Fruit fly (Drosophila melanogaster) whole organism, embryonic: ENCODE data around the gene Grip91.

Source experiments
- Adf1 ChIP-seq: fragments of 200-800 bp; sonication (Bioruptor generic); IDR thresholded peaks from 2 replicates; pipeline ENCODE4 v1.3.6; 2022; ENCODE audit warnings: missing biosample characterization, missing genetic modification characterization
- Antp ChIP-seq: fragments of 200-800 bp; sonication (Bioruptor generic); optimal IDR thresholded peaks from 3 replicates; lab custom pipeline; 2016; ENCODE audit warnings: missing biosample characterization, missing genetic modification characterization
- CG10209 ChIP-seq: fragments of 200-800 bp; sonication (Bioruptor generic); optimal IDR thresholded peaks from 3 replicates; lab custom pipeline; 2017; ENCODE audit warnings: missing biosample characterization, mild to moderate bottlenecking, missing genetic modification characterization, missing genetic modification reagents
- CG10267 ChIP-seq: fragments of 200-800 bp; sonication (Bioruptor generic); optimal IDR thresholded peaks from 2 replicates; lab custom pipeline; 2018; ENCODE audit warnings: missing biosample characterization, mild to moderate bottlenecking, missing genetic modification characterization, moderate library complexity
- CG10274 ChIP-seq: fragments of 200-800 bp; sonication (Bioruptor generic); optimal IDR thresholded peaks from 3 replicates; lab custom pipeline; 2017; ENCODE audit warnings: missing biosample characterization, mild to moderate bottlenecking, missing genetic modification characterization
- CG10543 ChIP-seq: fragments of 200-800 bp; sonication (Bioruptor generic); optimal IDR thresholded peaks from 3 replicates; lab custom pipeline; 2017; ENCODE audit warnings: missing biosample characterization, mild to moderate bottlenecking, missing genetic modification characterization, moderate library complexity
- CG10959 ChIP-seq: fragments of 200-800 bp; sonication (Bioruptor generic); IDR thresholded peaks from 2 replicates; pipeline ENCODE4 v1.3.6; 2022; ENCODE audit warnings: missing biosample characterization, missing genetic modification characterization
- CG11723 ChIP-seq: fragments of 200-800 bp; sonication (Bioruptor generic); optimal IDR thresholded peaks from 2 replicates; lab custom pipeline; 2017; ENCODE audit warnings: missing biosample characterization, mild to moderate bottlenecking, missing genetic modification characterization
- CG12219 ChIP-seq: fragments of 200-800 bp; sonication (Bioruptor generic); optimal IDR thresholded peaks from 3 replicates; lab custom pipeline; 2018; ENCODE audit warnings: missing biosample characterization, mild to moderate bottlenecking, missing genetic modification characterization
- CG13287 ChIP-seq: fragments of 200-800 bp; sonication (Bioruptor generic); IDR thresholded peaks from 2 replicates; pipeline ENCODE4 v1.3.6; 2022; ENCODE audit warnings: missing biosample characterization, missing genetic modification characterization; ENCODE audit not compliant: partially characterized antibody
- CG15269 ChIP-seq: fragments of 200-800 bp; sonication (Bioruptor generic); optimal IDR thresholded peaks from 2 replicates; lab custom pipeline; 2018; ENCODE audit warnings: missing biosample characterization, mild to moderate bottlenecking, missing genetic modification characterization, moderate library complexity
- CG16863 ChIP-seq: fragments of 200-800 bp; sonication (Bioruptor generic); optimal IDR thresholded peaks from 3 replicates; lab custom pipeline; 2016; ENCODE audit warnings: missing biosample characterization, missing genetic modification characterization
- CG17385 ChIP-seq: fragments of 200-800 bp; sonication (Bioruptor generic); optimal IDR thresholded peaks from 3 replicates; lab custom pipeline; 2018; ENCODE audit warnings: missing biosample characterization, mild to moderate bottlenecking, missing genetic modification characterization
- CG18619 ChIP-seq: fragments of 200-800 bp; sonication (Bioruptor generic); optimal IDR thresholded peaks from 3 replicates; lab custom pipeline; 2017; ENCODE audit warnings: missing biosample characterization, mild to moderate bottlenecking, missing genetic modification characterization
- CG2116 ChIP-seq: fragments of 200-800 bp; sonication (Bioruptor generic); optimal IDR thresholded peaks from 3 replicates; lab custom pipeline; 2018; ENCODE audit warnings: missing biosample characterization, mild to moderate bottlenecking, missing genetic modification characterization
- CG30020 ChIP-seq: fragments of 200-800 bp; optimal IDR thresholded peaks from 2 replicates; lab custom pipeline; 2019; ENCODE audit warnings: missing biosample characterization, mild to moderate bottlenecking, missing genetic modification characterization, moderate library complexity
- CG3838 ChIP-seq: fragments of 200-800 bp; sonication (Bioruptor generic); optimal IDR thresholded peaks from 3 replicates; lab custom pipeline; 2016; ENCODE audit warnings: missing biosample characterization, missing genetic modification characterization
- CG43689 ChIP-seq: fragments of 200-800 bp; sonication (Bioruptor generic); IDR thresholded peaks from 2 replicates; pipeline ENCODE4 v1.3.6; 2022; ENCODE audit warnings: missing biosample characterization, missing genetic modification characterization
- CG6791 ChIP-seq: fragments of 200-800 bp; sonication (Bioruptor generic); IDR thresholded peaks from 3 replicates; pipeline ENCODE4 v1.3.6; 2022; ENCODE audit warnings: missing biosample characterization, missing genetic modification characterization; ENCODE audit not compliant: partially characterized antibody
- CG8765 ChIP-seq: fragments of 200-800 bp; sonication (Bioruptor generic); IDR thresholded peaks from 2 replicates; pipeline ENCODE4 v1.3.6; 2022; ENCODE audit warnings: missing biosample characterization, missing genetic modification characterization
- D19A ChIP-seq: fragments of 200-800 bp; optimal IDR thresholded peaks from 3 replicates; lab custom pipeline; 2019; ENCODE audit warnings: missing biosample characterization, mild to moderate bottlenecking, missing genetic modification characterization, moderate library complexity
- Dad ChIP-seq: fragments of 200-800 bp; sonication (Bioruptor generic); optimal IDR thresholded peaks from 3 replicates; lab custom pipeline; 2016; ENCODE audit warnings: missing biosample characterization, missing genetic modification characterization
- Deaf1 ChIP-seq: fragments of 200-800 bp; optimal IDR thresholded peaks from 3 replicates; lab custom pipeline; 2019; ENCODE audit warnings: missing biosample characterization, mild to moderate bottlenecking, missing genetic modification characterization, moderate library complexity
- MBD-R2 ChIP-seq: fragments of 200-800 bp; sonication (Bioruptor generic); IDR thresholded peaks from 2 replicates; pipeline ENCODE4 v1.3.6; 2022; ENCODE audit warnings: missing biosample characterization, missing genetic modification characterization
- Sox102F ChIP-seq: fragments of 200-800 bp; sonication (Bioruptor generic); optimal IDR thresholded peaks from 2 replicates; lab custom pipeline; 2018; ENCODE audit warnings: missing biosample characterization, mild to moderate bottlenecking, missing genetic modification characterization, moderate library complexity
- abd-A ChIP-seq: fragments of 200-800 bp; sonication (Bioruptor generic); optimal IDR thresholded peaks from 3 replicates; lab custom pipeline; 2019; ENCODE audit warnings: missing biosample characterization, mild to moderate bottlenecking, missing genetic modification characterization, moderate library complexity
- bbx ChIP-seq: fragments of 200-800 bp; sonication (Bioruptor generic); IDR thresholded peaks from 2 replicates; pipeline ENCODE4 v1.3.6; 2022; ENCODE audit warnings: missing biosample characterization, missing genetic modification characterization; ENCODE audit not compliant: partially characterized antibody
- bcd ChIP-seq: fragments of 200-800 bp; sonication (Bioruptor generic); optimal IDR thresholded peaks from 2 replicates; lab custom pipeline; 2017; ENCODE audit warnings: missing biosample characterization, mild to moderate bottlenecking, missing genetic modification characterization
- cg ChIP-seq: fragments of 200-800 bp; sonication (Bioruptor generic); optimal IDR thresholded peaks from 3 replicates; lab custom pipeline; 2019; ENCODE audit warnings: missing biosample characterization, mild to moderate bottlenecking, missing genetic modification characterization, moderate library complexity
- danr ChIP-seq: fragments of 200-800 bp; sonication (Bioruptor generic); IDR thresholded peaks from 2 replicates; pipeline ENCODE4 v1.3.6; 2022; ENCODE audit warnings: missing biosample characterization, missing genetic modification characterization
- dm ChIP-seq: fragments of 200-800 bp; sonication (Bioruptor generic); optimal IDR thresholded peaks from 3 replicates; lab custom pipeline; 2016; ENCODE audit warnings: missing biosample characterization, missing genetic modification characterization
- dysf ChIP-seq: fragments of 200-800 bp; sonication (Bioruptor generic); IDR thresholded peaks from 3 replicates; pipeline ENCODE4 v1.3.6; 2022; ENCODE audit warnings: missing biosample characterization, missing genetic modification characterization
- emc ChIP-seq: fragments of 200-800 bp; sonication (Bioruptor generic); optimal IDR thresholded peaks from 2 replicates; lab custom pipeline; 2016; ENCODE audit warnings: missing biosample characterization, missing genetic modification characterization
- fu2 ChIP-seq: fragments of 200-800 bp; sonication (Bioruptor generic); optimal IDR thresholded peaks from 2 replicates; lab custom pipeline; 2016; ENCODE audit warnings: missing biosample characterization, missing genetic modification characterization
- grau ChIP-seq: fragments of 200-800 bp; optimal IDR thresholded peaks from 3 replicates; lab custom pipeline; 2019; ENCODE audit warnings: missing biosample characterization, mild to moderate bottlenecking, missing genetic modification characterization, moderate library complexity
- grn ChIP-seq: fragments of 200-800 bp; sonication (Bioruptor generic); optimal IDR thresholded peaks from 3 replicates; lab custom pipeline; 2017; ENCODE audit warnings: missing biosample characterization, missing genetic modification characterization
- h ChIP-seq: fragments of >200 bp; optimal IDR thresholded peaks from 2 replicates; lab custom pipeline; 2017
- hb ChIP-seq: fragments of 200-800 bp; sonication (Bioruptor generic); IDR thresholded peaks from 3 replicates; pipeline ENCODE4 v1.3.6; 2022; ENCODE audit warnings: missing biosample characterization, missing genetic modification characterization; ENCODE audit not compliant: partially characterized antibody
- hkb ChIP-seq, 2 experiments: fragments of 200-800 bp in 1 of 2; fragments of >200 bp in 1 of 2; sonication (Bioruptor generic) in 1 of 2; IDR thresholded peaks in 1 of 2; optimal IDR thresholded peaks in 1 of 2; 2 replicates each; pipeline versions ENCODE4 v1.3.6 to Lab custom; 2017 to 2022; ENCODE audit warnings: missing biosample characterization in 1 of 2, missing genetic modification characterization in 1 of 2
- kay ChIP-seq: fragments of 200-800 bp; sonication (Bioruptor generic); optimal IDR thresholded peaks from 2 replicates; lab custom pipeline; 2016; ENCODE audit warnings: missing biosample characterization, missing genetic modification characterization
- luna ChIP-seq: fragments of 200-800 bp; sonication (Bioruptor generic); optimal IDR thresholded peaks from 2 replicates; lab custom pipeline; 2016; ENCODE audit warnings: missing biosample characterization, missing genetic modification characterization
- oc ChIP-seq: fragments of 200-800 bp; sonication (Bioruptor generic); optimal IDR thresholded peaks from 2 replicates; lab custom pipeline; 2018; ENCODE audit warnings: missing biosample characterization, mild to moderate bottlenecking, missing genetic modification characterization, moderate library complexity
- otp ChIP-seq: fragments of 200-800 bp; sonication (Bioruptor generic); IDR thresholded peaks from 3 replicates; pipeline ENCODE4, ENCODE4 v1.3.6; 2022; ENCODE audit warnings: missing biosample characterization, missing genetic modification characterization
- phol ChIP-seq: fragments of 200-800 bp; sonication (Bioruptor generic); optimal IDR thresholded peaks from 3 replicates; lab custom pipeline; 2018; ENCODE audit warnings: missing biosample characterization, mild to moderate bottlenecking, missing genetic modification characterization, moderate library complexity
- scrt ChIP-seq: fragments of 200-800 bp; sonication (Bioruptor generic); optimal IDR thresholded peaks from 2 replicates; lab custom pipeline; 2018; ENCODE audit warnings: missing biosample characterization, mild to moderate bottlenecking, missing genetic modification characterization, moderate library complexity
- sd ChIP-seq: fragments of 200-800 bp; sonication (Bioruptor generic); optimal IDR thresholded peaks from 3 replicates; lab custom pipeline; 2018; ENCODE audit warnings: missing biosample characterization, mild to moderate bottlenecking, missing genetic modification characterization, moderate library complexity
- slp2 ChIP-seq: fragments of 200-800 bp; sonication (Bioruptor generic); optimal IDR thresholded peaks from 2 replicates; lab custom pipeline; 2016; ENCODE audit warnings: missing biosample characterization, missing genetic modification characterization
- sug ChIP-seq: fragments of 200-800 bp; optimal IDR thresholded peaks from 2 replicates; lab custom pipeline; 2019; ENCODE audit warnings: missing biosample characterization, mild to moderate bottlenecking, missing genetic modification characterization, moderate library complexity
- toy ChIP-seq: fragments of 200-800 bp; sonication (Bioruptor generic); IDR thresholded peaks from 2 replicates; pipeline ENCODE4 v1.3.6; 2022; ENCODE audit warnings: missing biosample characterization, missing genetic modification characterization
- tx ChIP-seq: fragments of 200-800 bp; sonication (Bioruptor generic); optimal IDR thresholded peaks from 2 replicates; lab custom pipeline; 2016; ENCODE audit warnings: missing biosample characterization, missing genetic modification characterization
- vvl ChIP-seq: fragments of 200-800 bp; sonication (Bioruptor generic); IDR thresholded peaks from 2 replicates; pipeline ENCODE4 v1.3.6; 2022; ENCODE audit warnings: missing biosample characterization, missing genetic modification characterization

The Grip91 gene

DNA sequence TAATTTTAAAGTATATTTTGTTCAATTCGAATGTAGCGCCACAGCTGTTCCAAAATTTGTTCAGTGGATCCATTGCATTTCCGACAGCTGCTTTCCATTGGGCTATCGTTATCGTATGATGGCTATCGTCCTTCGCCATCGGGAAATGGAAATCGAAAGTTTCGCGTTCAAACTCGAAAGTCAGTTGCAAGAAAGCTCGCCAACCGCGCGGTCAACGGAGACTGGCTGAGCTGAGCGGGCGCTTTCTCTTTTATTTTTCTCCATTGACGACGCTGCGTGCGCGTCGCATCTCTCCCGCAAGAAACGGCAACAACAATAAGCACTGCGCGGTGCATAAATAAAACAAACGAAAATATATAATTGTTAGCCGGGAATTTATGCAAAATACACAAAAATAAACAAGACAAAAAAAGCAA, 39.1 kb upstream of the Grip91 start, which contains the start of gene inaE (continued):
- TF ChIP-seq CG18619 (GFP tag; lab: Kevin White, UChicago) (no peak), cg (no peak), D19A (tag; lab: Kevin White, UChicago) (peak; percentile 3), hb (GFP tag; lab: Robert Waterston, UW) (peak; percentile 29; the same call in 1 of the 3 replicates), bbx (peak; percentile 73), CG43689 (GFP tag; lab: Robert Waterston, UW) (no peak), hkb (optimal IDR thresholded peaks at IDR 0.05; lab: Kevin White, UChicago) (no peak), hkb (GFP tag; IDR thresholded peaks at IDR 0.05; lab: Robert Waterston, UW) (0 out of 2 replicates have a peak, but pooled peaks have one; percentile 32), CG30020 (tag; lab: Kevin White, UChicago) (peak; percentile 72), fu2 (GFP tag; lab: Kevin White, UChicago) (no peak), bcd (GFP tag; lab: Kevin White, UChicago) (no peak), scrt (peak; percentile 31), phol (tag; lab: Kevin White, UChicago) (peak; percentile 26), otp (GFP tag; lab: Robert Waterston, UW) (no peak), Sox102F (GFP tag; lab: Kevin White, UChicago) (no peak), CG15269 (tag; lab: Kevin White, UChicago) (no peak), abd-A (tag; lab: Kevin White, UChicago) (no peak), grn (GFP tag; lab: Kevin White, UChicago) (peak; percentile 14), kay (GFP tag; lab: Kevin White, UChicago) (no peak), oc (tag; lab: Kevin White, UChicago) (no peak), CG6791 (GFP tag; lab: Robert Waterston, UW) (peak; percentile 73), sug (tag; lab: Kevin White, UChicago) (peak; percentile 3), CG2116 (GFP tag; lab: Kevin White, UChicago) (peak; percentile 62), CG3838 (GFP tag; lab: Kevin White, UChicago) (no peak), CG12219 (GFP tag; lab: Kevin White, UChicago) (no peak), danr (no peak), CG10543 (GFP tag; lab: Kevin White, UChicago) (peak; percentile 8), tx (GFP tag; lab: Kevin White, UChicago) (no peak), CG11723 (peak; percentile 6), CG10274 (GFP tag; lab: Kevin White, UChicago) (no peak), vvl (GFP tag; lab: Robert Waterston, UW) (peak; percentile 60; the same call in 1 of the 2 replicates), CG10209 (GFP tag; lab: Kevin White, UChicago) (no peak), emc (GFP tag; lab: Kevin White, UChicago) (no peak), grau (tag; lab: Kevin White, UChicago) (peak; percentile 6), Dad (GFP tag; lab: Kevin White, UChicago) (no peak), toy (GFP tag; lab: Robert Waterston, UW) (no peak), CG16863 (GFP tag; lab: Kevin White, UChicago) (no peak), Deaf1 (tag; lab: Kevin White, UChicago) (peak; percentile 10), CG17385 (GFP tag; lab: Kevin White, UChicago) (no peak), dm (no peak), CG13287 (peak; percentile 69), Antp (GFP tag; lab: Kevin White, UChicago) (no peak), h (lab: Kevin White, UChicago) (no peak), slp2 (no peak), sd (tag; lab: Kevin White, UChicago) (no peak), MBD-R2 (GFP tag; lab: Robert Waterston, UW) (peak; percentile 29; the same call in 1 of the 2 replicates), CG10959 (no peak), luna (GFP tag; lab: Kevin White, UChicago) (no peak), dysf (no peak), CG10267 (tag; lab: Kevin White, UChicago) (no peak), CG8765 (GFP tag; lab: Robert Waterston, UW) (no peak), Adf1 (GFP tag; lab: Robert Waterston, UW) (no peak)
